Worm (Caenorhabditis elegans): ENCODE data around the gene hmp-1.

Gene hmp-1

DNA sequence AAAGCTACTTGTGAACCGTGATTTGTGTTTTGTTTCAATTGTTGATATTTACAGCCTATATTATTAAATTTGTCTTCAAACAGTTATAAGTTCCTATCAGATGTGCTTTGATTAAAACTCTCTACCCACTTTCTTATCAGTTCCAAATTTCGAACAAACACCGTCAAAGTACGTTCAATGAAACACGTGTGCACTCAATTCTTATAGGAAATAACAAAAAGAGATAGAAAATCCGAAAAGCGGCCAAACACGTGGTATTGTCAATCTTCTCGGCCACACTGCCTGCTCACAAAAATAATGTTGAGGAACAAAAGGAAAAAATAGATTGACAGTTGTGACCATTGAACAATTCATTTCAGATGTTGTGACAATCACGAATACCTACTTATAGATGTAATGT is 40.3 kb downstream of the hmp-1 start (continued):
- peak; percentile 39 for TF ChIP-seq sup-37 (GFP tag; optimal IDR thresholded peaks at IDR 0.05)
- TF ChIP-seq fkh-8 (tag; optimal IDR thresholded peaks at IDR 0.05), result no peak
- TF ChIP-seq lin-15B (tag; optimal IDR thresholded peaks at IDR 0.05), result no peak
- peak; percentile 83 for TF ChIP-seq nhr-90 (tag; optimal IDR thresholded peaks at IDR 0.05; ENCODE audit: poor library complexity)
- TF ChIP-seq elt-3 (tag; optimal IDR thresholded peaks at IDR 0.05), result peak in 3 of 6 experiments; percentile 34 to 89 (median 87)
- no peak for TF ChIP-seq aha-1 (tag; optimal IDR thresholded peaks at IDR 0.05)
- TF ChIP-seq ceh-90 (tag; optimal IDR thresholded peaks at IDR 0.05), result no peak
- no peak for TF ChIP-seq egl-27 (tag; optimal IDR thresholded peaks at IDR 0.05)
- TF ChIP-seq hlh-4 (tag; optimal IDR thresholded peaks at IDR 0.05), result no peak
- TF ChIP-seq F16B12.6 (tag; optimal IDR thresholded peaks at IDR 0.05), result no peak
- TF ChIP-seq nhr-12 (tag; optimal IDR thresholded peaks at IDR 0.05), result no peak
- TF ChIP-seq unc-98 (GFP tag; IDR thresholded peaks at IDR 0.05), result no peak
- peak; percentile 99 for TF ChIP-seq nhr-19 (GFP tag; conservative IDR thresholded peaks at IDR 0.05)
- no peak for TF ChIP-seq ets-5 (GFP tag; IDR thresholded peaks at IDR 0.05)
- TF ChIP-seq ceh-8 (GFP tag; optimal IDR thresholded peaks at IDR 0.05), result no peak
- no peak for TF ChIP-seq nhr-84 (tag; optimal IDR thresholded peaks at IDR 0.05)
- TF ChIP-seq ceh-82 (tag; optimal IDR thresholded peaks at IDR 0.05), result peak in 1 of 3 experiments; percentile 11
- no peak for TF ChIP-seq tlp-1 (tag; optimal IDR thresholded peaks at IDR 0.05)
- TF ChIP-seq lin-35 (GFP tag; optimal IDR thresholded peaks at IDR 0.05), result peak in 1 of 2 experiments; percentile 81
- no peak for TF ChIP-seq unc-30 (tag; optimal IDR thresholded peaks at IDR 0.05)
- peak; percentile 50 for TF ChIP-seq ztf-4 (tag; optimal IDR thresholded peaks at IDR 0.05)
- TF ChIP-seq zag-1 (tag; optimal IDR thresholded peaks at IDR 0.05), result no peak
- no peak for TF ChIP-seq skn-1 (tag; optimal IDR thresholded peaks at IDR 0.05)
- TF ChIP-seq snu-23 (GFP tag; optimal IDR thresholded peaks at IDR 0.05), result peak; percentile 91
- TF ChIP-seq xbp-1 (tag; optimal IDR thresholded peaks at IDR 0.05), result peak; percentile 31
- no peak for TF ChIP-seq ces-1 (GFP tag; optimal IDR thresholded peaks at IDR 0.05)
- no peak for TF ChIP-seq egl-13 (tag; optimal IDR thresholded peaks at IDR 0.05)
- no peak for TF ChIP-seq zip-4 (GFP tag; optimal IDR thresholded peaks at IDR 0.05)
- no peak for TF ChIP-seq hlh-17 (GFP tag; optimal IDR thresholded peaks at IDR 0.05; ENCODE audit: borderline replicate concordance)
- TF ChIP-seq efl-1 (optimal IDR thresholded peaks at IDR 0.05), result peak; percentile 7 to 23
- peak; percentile 5 to 80 for TF ChIP-seq efl-1 (GFP tag; optimal IDR thresholded peaks at IDR 0.05 in 1 of 2)
- TF ChIP-seq blmp-1 (tag; optimal IDR thresholded peaks at IDR 0.05), result peak; percentile 54
- TF ChIP-seq lin-14 (GFP tag; optimal IDR thresholded peaks at IDR 0.05), result peak; percentile 94
- TF ChIP-seq ceh-63 (GFP tag; optimal IDR thresholded peaks at IDR 0.05), result no peak
- TF ChIP-seq lir-3 (tag; optimal IDR thresholded peaks at IDR 0.05; ENCODE audit: poor library complexity), result peak; percentile 68
- TF ChIP-seq nhr-77 (tag; optimal IDR thresholded peaks at IDR 0.05), result peak; percentile 36
- TF ChIP-seq mdl-1 (tag; optimal IDR thresholded peaks at IDR 0.05), result peak in 1 of 2 experiments; percentile 96
- TF ChIP-seq nhr-76 (tag; optimal IDR thresholded peaks at IDR 0.05), result no peak
- no peak for TF ChIP-seq unc-86 (tag; optimal IDR thresholded peaks at IDR 0.05)
- peak in 2 of 3 experiments; percentile 24 to 51 for TF ChIP-seq dpl-1 (GFP tag; optimal IDR thresholded peaks at IDR 0.05)
- TF ChIP-seq grh-1 (GFP tag; IDR thresholded peaks at IDR 0.05), result peak; percentile 41; the same call in 1 of the 2 replicates
- TF ChIP-seq ztf-11 (tag; optimal IDR thresholded peaks at IDR 0.05), result no peak
- TF ChIP-seq lsy-2 (tag; optimal IDR thresholded peaks at IDR 0.05), result peak; percentile 51 to 56
- no peak for TF ChIP-seq nhr-237 (tag; optimal IDR thresholded peaks at IDR 0.05)
- TF ChIP-seq fos-1 (tag; optimal IDR thresholded peaks at IDR 0.05), result no peak
- TF ChIP-seq mab-9 (GFP tag; IDR thresholded peaks at IDR 0.05), result no peak
- TF ChIP-seq unc-130 (tag; optimal IDR thresholded peaks at IDR 0.05), result peak; percentile 83
- TF ChIP-seq efl-3 (GFP tag; optimal IDR thresholded peaks at IDR 0.05), result no peak
- TF ChIP-seq sptf-1 (tag; optimal IDR thresholded peaks at IDR 0.05), result no peak
- no peak for TF ChIP-seq isw-1 (GFP tag; IDR thresholded peaks at IDR 0.05)

All from whole organism, L1 larva.